Fruit fly (Drosophila melanogaster) whole organism, embryonic: ENCODE results near the gene apolpp.
A peak's percentile ranks its signal among the peaks of the same experiment; 100 is the strongest.

Experiments
- Atf-2 ChIP-seq: fragments of 200-800 bp; sonication (Bioruptor generic); optimal IDR thresholded peaks from 2 replicates; lab custom pipeline; 2016; ENCODE audit warnings: missing biosample characterization, missing genetic modification characterization
- BEAF-32 ChIP-seq: fragments of 200-800 bp; sonication (Bioruptor generic); optimal IDR thresholded peaks from 3 replicates; lab custom pipeline; 2017; ENCODE audit warnings: missing biosample characterization, missing genetic modification characterization, mild to moderate bottlenecking, moderate library complexity, missing genetic modification reagents
- Blimp-1 ChIP-seq: fragments of 200-800 bp; sonication (Bioruptor generic); optimal IDR thresholded peaks from 3 replicates; lab custom pipeline; 2018; ENCODE audit warnings: missing biosample characterization, missing genetic modification characterization, mild to moderate bottlenecking, moderate library complexity, missing genetic modification reagents
- CG10321 ChIP-seq: fragments of 200-800 bp; sonication (Bioruptor generic); IDR thresholded peaks from 2 replicates; pipeline ENCODE4 v1.3.6; 2022; ENCODE audit warnings: missing biosample characterization, missing genetic modification characterization
- CG11085 ChIP-seq: fragments of 200-800 bp; sonication (Bioruptor generic); IDR thresholded peaks from 2 replicates; pipeline ENCODE4 v1.3.6; 2022; ENCODE audit warnings: missing biosample characterization, missing genetic modification characterization
- CG11398 ChIP-seq: fragments of 200-800 bp; sonication (Bioruptor generic); optimal IDR thresholded peaks from 2 replicates; lab custom pipeline; 2016; ENCODE audit warnings: missing biosample characterization, missing genetic modification characterization
- CG12104 ChIP-seq: fragments of 200-800 bp; sonication (Bioruptor generic); optimal IDR thresholded peaks from 3 replicates; lab custom pipeline; 2016; ENCODE audit warnings: missing biosample characterization, missing genetic modification characterization
- CG12659 ChIP-seq: fragments of 200-800 bp; sonication (Bioruptor generic); optimal IDR thresholded peaks from 3 replicates; lab custom pipeline; 2017; ENCODE audit warnings: mild to moderate bottlenecking, missing biosample characterization, missing genetic modification reagents, missing genetic modification characterization
- CG15514 ChIP-seq: fragments of 200-800 bp; sonication (Bioruptor generic); optimal IDR thresholded peaks from 3 replicates; lab custom pipeline; 2017; ENCODE audit warnings: missing biosample characterization, missing genetic modification characterization, mild to moderate bottlenecking, moderate library complexity, missing genetic modification reagents
- CG17361 ChIP-seq: fragments of 200-800 bp; sonication (Bioruptor generic); IDR thresholded peaks from 3 replicates; pipeline ENCODE4 v1.3.6; 2022; ENCODE audit warnings: missing biosample characterization, missing genetic modification characterization
- CG31365 ChIP-seq: fragments of 200-800 bp; sonication (Bioruptor generic); optimal IDR thresholded peaks from 2 replicates; lab custom pipeline; 2018; ENCODE audit warnings: missing biosample characterization, mild to moderate bottlenecking, missing genetic modification characterization
- CG34224 ChIP-seq: fragments of 200-800 bp; sonication (Bioruptor generic); IDR thresholded peaks from 3 replicates; pipeline ENCODE4 v1.3.6; 2022; ENCODE audit warnings: missing biosample characterization, missing genetic modification characterization; ENCODE audit not compliant: partially characterized antibody
- CG34422 ChIP-seq: fragments of 200-800 bp; sonication (Bioruptor generic); IDR thresholded peaks from 3 replicates; pipeline ENCODE4 v1.3.6; 2022; ENCODE audit warnings: missing biosample characterization, missing genetic modification characterization
- CG4617 ChIP-seq: fragments of 200-800 bp; sonication (Bioruptor generic); optimal IDR thresholded peaks from 3 replicates; lab custom pipeline; 2016; ENCODE audit warnings: missing biosample characterization, missing genetic modification characterization, borderline replicate concordance
- CG4854 ChIP-seq: fragments of 200-800 bp; sonication (Bioruptor generic); optimal IDR thresholded peaks from 2 replicates; lab custom pipeline; 2016; ENCODE audit warnings: missing biosample characterization, missing genetic modification characterization, inconsistent platforms
- CG6254 ChIP-seq: fragments of 200-800 bp; sonication (Bioruptor generic); optimal IDR thresholded peaks from 3 replicates; lab custom pipeline; 2017; ENCODE audit warnings: mild to moderate bottlenecking, missing biosample characterization, missing genetic modification reagents, missing genetic modification characterization
- CG8281 ChIP-seq: fragments of 200-800 bp; sonication (Bioruptor generic); optimal IDR thresholded peaks from 2 replicates; lab custom pipeline; 2018; ENCODE audit warnings: missing biosample characterization, mild to moderate bottlenecking, missing genetic modification characterization, moderate library complexity
- Deaf1 ChIP-seq: fragments of 200-800 bp; optimal IDR thresholded peaks from 3 replicates; lab custom pipeline; 2019; ENCODE audit warnings: missing biosample characterization, mild to moderate bottlenecking, missing genetic modification characterization, moderate library complexity
- Drgx ChIP-seq: fragments of 200-800 bp; sonication (Bioruptor generic); IDR thresholded peaks from 2 replicates; pipeline ENCODE4 v1.3.6; 2022; ENCODE audit warnings: missing biosample characterization, missing genetic modification characterization
- H15 ChIP-seq: fragments of 200-800 bp; sonication (Bioruptor generic); IDR thresholded peaks from 3 replicates; pipeline ENCODE4 v1.3.6; 2022; ENCODE audit warnings: missing biosample characterization, missing genetic modification characterization
- HmgD ChIP-seq: fragments of 200-800 bp; sonication (Bioruptor generic); optimal IDR thresholded peaks from 3 replicates; lab custom pipeline; 2016; ENCODE audit warnings: missing biosample characterization, missing genetic modification characterization
- Hr3 ChIP-seq: fragments of 200-800 bp; sonication (Bioruptor generic); optimal IDR thresholded peaks from 3 replicates; lab custom pipeline; 2016; ENCODE audit warnings: missing biosample characterization, missing genetic modification characterization
- Hr39 ChIP-seq: fragments of >200 bp; optimal IDR thresholded peaks from 2 replicates; lab custom pipeline; 2017
- Myb ChIP-seq: fragments of 200-800 bp; sonication (Bioruptor generic); optimal IDR thresholded peaks from 2 replicates; lab custom pipeline; 2016; ENCODE audit warnings: missing biosample characterization, missing genetic modification characterization
- NC2β ChIP-seq: fragments of 200-800 bp; sonication (Bioruptor generic); optimal IDR thresholded peaks from 2 replicates; lab custom pipeline; 2016; ENCODE audit warnings: missing biosample characterization, missing genetic modification characterization
- Neu2 ChIP-seq: fragments of 200-800 bp; sonication (Bioruptor generic); optimal IDR thresholded peaks from 3 replicates; lab custom pipeline; 2016; ENCODE audit warnings: missing biosample characterization, missing genetic modification characterization, borderline replicate concordance
- Spps ChIP-seq: fragments of 200-800 bp; sonication (Bioruptor generic); optimal IDR thresholded peaks from 2 replicates; lab custom pipeline; 2018; ENCODE audit warnings: missing biosample characterization, mild to moderate bottlenecking, missing genetic modification characterization
- Sry-δ ChIP-seq: fragments of 200-800 bp; sonication (Bioruptor generic); optimal IDR thresholded peaks from 2 replicates; lab custom pipeline; 2016; ENCODE audit warnings: missing biosample characterization, missing genetic modification characterization
- YL-1 ChIP-seq: fragments of 200-800 bp; sonication (Bioruptor generic); optimal IDR thresholded peaks from 3 replicates; lab custom pipeline; 2017; ENCODE audit warnings: missing biosample characterization, mild to moderate bottlenecking, missing genetic modification characterization
- cg ChIP-seq: fragments of 200-800 bp; sonication (Bioruptor generic); optimal IDR thresholded peaks from 3 replicates; lab custom pipeline; 2019; ENCODE audit warnings: missing biosample characterization, mild to moderate bottlenecking, missing genetic modification characterization, moderate library complexity
- disco-r ChIP-seq: fragments of 200-800 bp; sonication (Bioruptor generic); optimal IDR thresholded peaks from 2 replicates; lab custom pipeline; 2016; ENCODE audit warnings: missing biosample characterization, missing genetic modification characterization
- ftz-f1 ChIP-seq: fragments of 200-800 bp; sonication (Bioruptor generic); optimal IDR thresholded peaks from 2 replicates; lab custom pipeline; 2016; ENCODE audit warnings: missing biosample characterization, missing genetic modification characterization
- kah ChIP-seq: fragments of 200-800 bp; sonication (Bioruptor generic); optimal IDR thresholded peaks from 2 replicates; lab custom pipeline; 2018; ENCODE audit warnings: missing biosample characterization, mild to moderate bottlenecking, missing genetic modification characterization
- ken ChIP-seq: fragments of 200-800 bp; sonication (Bioruptor generic); IDR thresholded peaks from 3 replicates; pipeline ENCODE4 v1.3.6; 2022; ENCODE audit warnings: missing biosample characterization, missing genetic modification characterization
- lilli ChIP-seq: fragments of 200-800 bp; sonication (Bioruptor generic); optimal IDR thresholded peaks from 3 replicates; lab custom pipeline; 2016; ENCODE audit warnings: missing biosample characterization, missing genetic modification characterization
- lmd ChIP-seq: fragments of 200-800 bp; sonication (Bioruptor generic); IDR thresholded peaks from 2 replicates; pipeline ENCODE4 v1.3.6; 2022; ENCODE audit warnings: missing biosample characterization, missing genetic modification characterization
- nerfin-2 ChIP-seq: fragments of 200-800 bp; sonication (Bioruptor generic); IDR thresholded peaks from 2 replicates; pipeline ENCODE4 v1.3.6; 2022; ENCODE audit warnings: missing biosample characterization, missing genetic modification characterization; ENCODE audit not compliant: partially characterized antibody
- nom ChIP-seq: fragments of 200-800 bp; sonication (Bioruptor generic); optimal IDR thresholded peaks from 2 replicates; lab custom pipeline; 2017; ENCODE audit warnings: missing biosample characterization, missing genetic modification characterization, mild to moderate bottlenecking, moderate library complexity, missing genetic modification reagents
- pfk ChIP-seq: fragments of 200-800 bp; sonication (Bioruptor generic); optimal IDR thresholded peaks from 2 replicates; lab custom pipeline; 2018; ENCODE audit warnings: missing biosample characterization, mild to moderate bottlenecking, missing genetic modification characterization, moderate library complexity
- phol ChIP-seq: fragments of 200-800 bp; sonication (Bioruptor generic); optimal IDR thresholded peaks from 3 replicates; lab custom pipeline; 2018; ENCODE audit warnings: missing biosample characterization, mild to moderate bottlenecking, missing genetic modification characterization, moderate library complexity
- pzg ChIP-seq: fragments of 200-800 bp; sonication (Bioruptor generic); optimal IDR thresholded peaks from 3 replicates; lab custom pipeline; 2018; ENCODE audit warnings: missing biosample characterization, mild to moderate bottlenecking, missing genetic modification characterization, moderate library complexity
- row ChIP-seq: fragments of 200-800 bp; sonication (Bioruptor generic); IDR thresholded peaks from 3 replicates; pipeline ENCODE4 v1.3.6; 2022; ENCODE audit warnings: missing biosample characterization, missing genetic modification characterization
- sens ChIP-seq: fragments of 200-800 bp; sonication (Bioruptor generic); peaks from one replicate; lab custom pipeline; 2016; ENCODE audit warnings: missing biosample characterization, missing genetic modification characterization
- sqz ChIP-seq: fragments of 200-800 bp; sonication (Bioruptor generic); optimal IDR thresholded peaks from 3 replicates; lab custom pipeline; 2018; ENCODE audit warnings: missing biosample characterization, mild to moderate bottlenecking, missing genetic modification characterization
- stwl ChIP-seq: fragments of 200-800 bp; sonication (Bioruptor generic); optimal IDR thresholded peaks from 3 replicates; lab custom pipeline; 2018; ENCODE audit warnings: missing biosample characterization, mild to moderate bottlenecking, missing genetic modification characterization, moderate library complexity
- tgo ChIP-seq: fragments of 200-800 bp; sonication (Bioruptor generic); IDR thresholded peaks from 3 replicates; pipeline ENCODE4 v1.3.6; 2022; ENCODE audit warnings: missing biosample characterization, missing genetic modification characterization
- twi ChIP-seq: fragments of 200-800 bp; optimal IDR thresholded peaks from 2 replicates; lab custom pipeline; 2019; ENCODE audit warnings: missing biosample characterization, mild to moderate bottlenecking, missing genetic modification characterization, moderate library complexity
- unc-4 ChIP-seq: fragments of 200-800 bp; sonication (Bioruptor generic); IDR thresholded peaks from 2 replicates; pipeline ENCODE4 v1.3.6; 2022; ENCODE audit warnings: missing biosample characterization, missing genetic modification characterization; ENCODE audit not compliant: partially characterized antibody
- usp ChIP-seq: fragments of >200 bp; optimal IDR thresholded peaks from 2 replicates; lab custom pipeline; 2017; ENCODE audit warnings: missing biosample characterization, missing genetic modification characterization
- yki ChIP-seq: fragments of >200 bp; optimal IDR thresholded peaks from 3 replicates; lab custom pipeline; 2018
- zen ChIP-seq: fragments of 200-800 bp; sonication (Bioruptor generic); optimal IDR thresholded peaks from 3 replicates; lab custom pipeline; 2018; ENCODE audit warnings: missing biosample characterization, mild to moderate bottlenecking, missing genetic modification characterization, moderate library complexity

apolpp gene

dm6 chr4:1123769-1124493 lies 63.2 kb downstream of the apolpp start, which contains the start of gene Arf4:
Arf4 (plus strand) TSS chr4:1124167.
- no peak for TF ChIP-seq NC2β (GFP tag; lab: Kevin White, UChicago)
- no peak for TF ChIP-seq CG34422 (GFP tag; lab: Robert Waterston, UW)
- no peak for TF ChIP-seq ken (GFP tag; lab: Robert Waterston, UW)
- TF ChIP-seq Neu2 (GFP tag; lab: Kevin White, UChicago): no peak
- no peak for TF ChIP-seq CG4854 (GFP tag; lab: Kevin White, UChicago)
- peak; percentile 56 for TF ChIP-seq CG4617 (GFP tag; lab: Kevin White, UChicago)
- TF ChIP-seq CG11085 (GFP tag; lab: Robert Waterston, UW): no peak
- TF ChIP-seq CG11398 (GFP tag; lab: Kevin White, UChicago): no peak
- TF ChIP-seq cg (GFP tag; lab: Kevin White, UChicago): no peak
- TF ChIP-seq BEAF-32 (GFP tag; lab: Kevin White, UChicago): peak; percentile 37
- no peak for TF ChIP-seq usp
- peak; percentile 44 for TF ChIP-seq pzg (GFP tag; lab: Kevin White, UChicago)
- no peak for TF ChIP-seq stwl (tag; lab: Kevin White, UChicago)
- no peak for TF ChIP-seq CG15514
- no peak for TF ChIP-seq disco-r (GFP tag; lab: Kevin White, UChicago)
- no peak for TF ChIP-seq lilli (GFP tag; lab: Kevin White, UChicago)
- peak; percentile 45 for TF ChIP-seq YL-1 (GFP tag; lab: Kevin White, UChicago)
- no peak for TF ChIP-seq zen (tag; lab: Kevin White, UChicago)
- no peak for TF ChIP-seq Hr3 (GFP tag; lab: Kevin White, UChicago)
- TF ChIP-seq CG12104 (GFP tag; lab: Kevin White, UChicago): no peak
- no peak for TF ChIP-seq CG10321 (GFP tag; lab: Robert Waterston, UW)
- TF ChIP-seq lmd (GFP tag; lab: Robert Waterston, UW): no peak
- no peak for TF ChIP-seq Myb (GFP tag; lab: Kevin White, UChicago)
- TF ChIP-seq pfk (GFP tag; lab: Kevin White, UChicago): peak; percentile 71
- no peak for TF ChIP-seq sqz (GFP tag; lab: Kevin White, UChicago)
- TF ChIP-seq twi (tag; lab: Kevin White, UChicago): no peak
- TF ChIP-seq CG8281 (tag; lab: Kevin White, UChicago): no peak
- peak; percentile 73 for TF ChIP-seq sens
- no peak for TF ChIP-seq Blimp-1 (GFP tag; lab: Kevin White, UChicago)
- TF ChIP-seq phol (tag; lab: Kevin White, UChicago): peak; percentile 18
- no peak for TF ChIP-seq ftz-f1 (GFP tag; lab: Kevin White, UChicago)
- no peak for TF ChIP-seq yki (lab: Kevin White, UChicago)
- no peak for TF ChIP-seq Drgx
- peak; percentile 71 for TF ChIP-seq row (GFP tag; lab: Robert Waterston, UW)
- no peak for TF ChIP-seq Atf-2 (GFP tag; lab: Kevin White, UChicago)
- TF ChIP-seq Deaf1 (tag; lab: Kevin White, UChicago): no peak
- TF ChIP-seq Sry-δ (GFP tag; lab: Kevin White, UChicago): peak; percentile 31
- TF ChIP-seq HmgD: no peak
- TF ChIP-seq unc-4 (GFP tag; lab: Robert Waterston, UW): no peak
- 0 out of 3 replicates have a peak, but pooled peaks have one; percentile 21 for TF ChIP-seq CG17361 (GFP tag; lab: Robert Waterston, UW)
- TF ChIP-seq nerfin-2: no peak
- TF ChIP-seq H15 (GFP tag; lab: Robert Waterston, UW): no peak
- TF ChIP-seq Spps (tag; lab: Kevin White, UChicago): no peak
- TF ChIP-seq tgo (GFP tag; lab: Robert Waterston, UW): no peak
- peak; percentile 44 for TF ChIP-seq CG12659
- no peak for TF ChIP-seq CG34224
- TF ChIP-seq CG6254 (GFP tag; lab: Kevin White, UChicago): no peak
- no peak for TF ChIP-seq kah (GFP tag; lab: Kevin White, UChicago)
- TF ChIP-seq CG31365 (tag; lab: Kevin White, UChicago): no peak
- no peak for TF ChIP-seq nom
- TF ChIP-seq Hr39: no peak
